Worm (Caenorhabditis elegans) whole organism, L2 larva: ENCODE measurements around the gene T23D5.8.

ENCODE experiments used
- ama-1 ChIP-seq: fragments of 150-350 bp; optimal IDR thresholded peaks from 2 replicates; lab custom pipeline; 2018; ENCODE audit warnings: inconsistent platforms
- ceh-82 ChIP-seq: fragments of 150-350 bp; optimal IDR thresholded peaks from 2 replicates; lab custom pipeline; 2014; ENCODE audit warnings: missing biosample characterization, missing genetic modification characterization
- dmd-4 ChIP-seq: sonication (generic microtip); optimal IDR thresholded peaks from 2 replicates; lab custom pipeline; 2017; ENCODE audit warnings: missing biosample characterization, missing genetic modification characterization
- lin-39 ChIP-seq: fragments of 150-350 bp; optimal IDR thresholded peaks from 2 replicates; lab custom pipeline; 2014; ENCODE audit warnings: missing biosample characterization, missing genetic modification reagents, missing genetic modification characterization
- lsy-2 ChIP-seq, 2 experiments: fragments of 150-350 bp in 1 of 2; sonication (generic microtip) in 1 of 2; optimal IDR thresholded peaks; 2 replicates each; lab custom pipeline; 2014 to 2017; ENCODE audit warnings: missing biosample characterization in 2 of 2, missing genetic modification characterization in 2 of 2
- nhr-12 ChIP-seq: fragments of 150-350 bp; optimal IDR thresholded peaks from 2 replicates; lab custom pipeline; 2014; ENCODE audit warnings: missing biosample characterization, missing genetic modification characterization
- nhr-25 ChIP-seq: fragments of 150-350 bp; sonication (generic microtip); optimal IDR thresholded peaks from 3 replicates; lab custom pipeline; 2014; ENCODE audit warnings: missing biosample characterization, missing genetic modification characterization
- skn-1 ChIP-seq: sonication (generic microtip); optimal IDR thresholded peaks from 2 replicates; lab custom pipeline; 2017; ENCODE audit warnings: missing biosample characterization, missing genetic modification characterization
- snpc-4 ChIP-seq: fragments of 150-350 bp; optimal IDR thresholded peaks from 2 replicates; lab custom pipeline; 2014; ENCODE audit warnings: missing biosample characterization, missing genetic modification characterization
- unc-62 ChIP-seq: fragments of 150-350 bp; optimal IDR thresholded peaks from 2 replicates; lab custom pipeline; 2014; ENCODE audit warnings: missing biosample characterization, missing genetic modification reagents, missing genetic modification characterization
- zag-1 ChIP-seq: fragments of 150-350 bp; optimal IDR thresholded peaks from 2 replicates; lab custom pipeline; 2014; ENCODE audit warnings: missing biosample characterization, missing genetic modification characterization

- TF ChIP-seq lsy-2 (tag; optimal IDR thresholded peaks at IDR 0.05; lab: Kevin White, UChicago) (no peak), lin-39 (tag; lab: Kevin White, UChicago) (no peak), zag-1 (tag; lab: Kevin White, UChicago) (no peak), snpc-4 (tag; lab: Kevin White, UChicago) (no peak), unc-62 (GFP tag; lab: Kevin White, UChicago) (no peak), nhr-12 (tag; lab: Kevin White, UChicago) (no peak), ceh-82 (tag; lab: Kevin White, UChicago) (no peak), ama-1 (lab: Kevin White, UChicago) (no peak), skn-1 (tag; lab: Kevin White, UChicago) (no peak), dmd-4 (tag; lab: Kevin White, UChicago) (no peak), nhr-25 (tag; lab: Kevin White, UChicago) (no peak)
Measured at ce11 chrV:15779128-15779729, 31.0 kb upstream of the T23D5.8 start, which contains the start of the genes nhr-285 and irld-52.
